Worm (Caenorhabditis elegans) whole organism, young adult: Measurements from ENCODE around the gene Y75B12B.11.

Experiments used
- B0035.1 ChIP-seq: sonication (generic microtip); optimal IDR thresholded peaks from 2 replicates; lab custom pipeline; 2016; ENCODE audit warnings: missing genetic modification characterization, mild to moderate bottlenecking, missing compliant biosample characterization, missing genotype, missing genetic modification reagents
- B0261.1 ChIP-seq: sonication (generic microtip); optimal IDR thresholded peaks from 2 replicates; lab custom pipeline; 2016; ENCODE audit warnings: mild to moderate bottlenecking, missing genetic modification characterization, moderate library complexity, missing compliant biosample characterization
- D2030.7 ChIP-seq: fragments of 200-800 bp; sonication (Bioruptor generic); IDR thresholded peaks from 2 replicates; pipeline ENCODE4 v1.3.6; 2022; ENCODE audit warnings: missing genetic modification reagents, missing genetic modification characterization, missing compliant biosample characterization
- F23B12.7 ChIP-seq: sonication (generic microtip); optimal IDR thresholded peaks from 2 replicates; lab custom pipeline; 2017; ENCODE audit warnings: missing genetic modification characterization, mild to moderate bottlenecking, missing compliant biosample characterization, antibody characterized with exemption, moderate library complexity; ENCODE audit not compliant: insufficient read depth
- F33H1.4 ChIP-seq: fragments of 200-800 bp; sonication (Bioruptor generic); IDR thresholded peaks from 2 replicates; pipeline ENCODE4 v1.3.6; 2022; ENCODE audit warnings: missing genetic modification reagents, missing genetic modification characterization, missing compliant biosample characterization
- F37B4.10 ChIP-seq: fragments of 200-800 bp; sonication (Bioruptor generic); IDR thresholded peaks from 2 replicates; pipeline ENCODE4 v1.3.6; 2022; ENCODE audit warnings: missing genetic modification characterization, missing compliant biosample characterization
- F39B2.1 ChIP-seq: fragments of 200-800 bp; sonication (Bioruptor generic); IDR thresholded peaks from 2 replicates; pipeline ENCODE4 v1.3.6; 2022; ENCODE audit warnings: missing genetic modification reagents, missing genetic modification characterization, missing compliant biosample characterization
- K12H6.12 ChIP-seq: fragments of 200-800 bp; sonication (Bioruptor generic); optimal IDR thresholded peaks from 2 replicates; lab custom pipeline; 2018; ENCODE audit warnings: mild to moderate bottlenecking, missing genetic modification characterization, missing compliant biosample characterization
- T26A5.8 ChIP-seq: sonication (generic microtip); optimal IDR thresholded peaks from 2 replicates; lab custom pipeline; 2016; ENCODE audit warnings: missing genetic modification characterization, missing compliant biosample characterization
- Y53G8AR.9 ChIP-seq: fragments of 200-800 bp; sonication (Bioruptor generic); conservative IDR thresholded peaks from 2 replicates; pipeline ENCODE4 v1.3.6; 2022; ENCODE audit warnings: missing genetic modification reagents, missing genetic modification characterization, missing compliant biosample characterization
- Y95B8A.8 ChIP-seq: fragments of 200-800 bp; sonication (Bioruptor generic); IDR thresholded peaks from 2 replicates; pipeline ENCODE4 v1.3.6; 2022; ENCODE audit warnings: missing genetic modification reagents, missing genetic modification characterization, missing compliant biosample characterization
- aptf-2 ChIP-seq: fragments of 200-800 bp; sonication (Bioruptor generic); conservative IDR thresholded peaks from 2 replicates; pipeline ENCODE4 v1.3.6; 2022; ENCODE audit warnings: missing genetic modification reagents, missing genetic modification characterization, missing compliant biosample characterization
- athp-1 ChIP-seq: sonication (generic microtip); optimal IDR thresholded peaks from 2 replicates; lab custom pipeline; 2017; ENCODE audit warnings: mild to moderate bottlenecking, missing genetic modification characterization, missing compliant biosample characterization
- attf-3 ChIP-seq: fragments of 200-800 bp; sonication (Bioruptor generic); conservative IDR thresholded peaks from 2 replicates; pipeline ENCODE4 v1.3.6; 2022; ENCODE audit warnings: missing genetic modification reagents, missing genetic modification characterization, missing compliant biosample characterization
- attf-5 ChIP-seq: fragments of 200-800 bp; sonication (Bioruptor generic); optimal IDR thresholded peaks from 2 replicates; lab custom pipeline; 2018; ENCODE audit warnings: mild to moderate bottlenecking, missing genetic modification characterization, missing compliant biosample characterization
- ceh-100 ChIP-seq: fragments of 200-800 bp; sonication (Bioruptor generic); IDR thresholded peaks from 2 replicates; pipeline ENCODE4 v1.3.6; 2022; ENCODE audit warnings: missing genetic modification reagents, missing genetic modification characterization, missing compliant biosample characterization
- die-1 ChIP-seq: sonication (generic microtip); optimal IDR thresholded peaks from 2 replicates; lab custom pipeline; 2016; ENCODE audit warnings: missing genotype, mild to moderate bottlenecking, missing genetic modification characterization, missing compliant biosample characterization
- dpl-1 ChIP-seq: fragments of 150-350 bp; optimal IDR thresholded peaks from 2 replicates; lab custom pipeline; 2014; ENCODE audit warnings: missing biosample characterization, missing genetic modification reagents, missing genetic modification characterization
- efl-1 ChIP-seq: fragments of 150-350 bp; optimal IDR thresholded peaks from 2 replicates; lab custom pipeline; 2014; ENCODE audit warnings: missing biosample characterization, missing genetic modification reagents, missing genetic modification characterization
- egl-18 ChIP-seq: fragments of 200-800 bp; sonication (Bioruptor generic); IDR thresholded peaks from 2 replicates; pipeline ENCODE4 v1.3.6; 2022; ENCODE audit warnings: missing genetic modification reagents, missing genetic modification characterization, missing compliant biosample characterization
- ekl-4 ChIP-seq: fragments of 200-800 bp; sonication (Bioruptor generic); IDR thresholded peaks from 2 replicates; pipeline ENCODE4 v1.3.6; 2022; ENCODE audit warnings: missing genetic modification reagents, missing genetic modification characterization, missing compliant biosample characterization
- fkh-3 ChIP-seq: sonication (generic microtip); optimal IDR thresholded peaks from 2 replicates; lab custom pipeline; 2016; ENCODE audit warnings: mild to moderate bottlenecking, missing genetic modification characterization, missing compliant biosample characterization
- him-1 ChIP-seq: sonication (generic microtip); optimal IDR thresholded peaks from 2 replicates; lab custom pipeline; 2016; ENCODE audit warnings: missing genotype, missing genetic modification reagents, missing genetic modification characterization, missing compliant biosample characterization
- hmg-1.2 ChIP-seq: fragments of 200-800 bp; sonication (Bioruptor generic); IDR thresholded peaks from 2 replicates; pipeline ENCODE4 v1.3.6; 2022; ENCODE audit warnings: missing genetic modification reagents, missing genetic modification characterization, missing compliant biosample characterization
- hsf-1 ChIP-seq: fragments of 200-800 bp; sonication (Bioruptor generic); IDR thresholded peaks from 2 replicates; pipeline ENCODE4 v1.3.6; 2022; ENCODE audit warnings: missing genetic modification reagents, missing genetic modification characterization, missing compliant biosample characterization
- lag-1 ChIP-seq: fragments of 200-800 bp; sonication (Bioruptor generic); IDR thresholded peaks from 2 replicates; pipeline ENCODE4 v1.3.6; 2022; ENCODE audit warnings: missing genetic modification reagents, missing genetic modification characterization, missing compliant biosample characterization
- let-526 ChIP-seq: fragments of 200-800 bp; sonication (Bioruptor generic); IDR thresholded peaks from 2 replicates; pipeline ENCODE4 v1.3.6; 2022; ENCODE audit warnings: missing genetic modification reagents, missing genetic modification characterization, missing compliant biosample characterization
- lin-26 ChIP-seq: fragments of 200-800 bp; sonication (Bioruptor generic); IDR thresholded peaks from 2 replicates; pipeline ENCODE4 v1.3.6; 2022; ENCODE audit warnings: missing genetic modification reagents, missing genetic modification characterization, missing compliant biosample characterization
- lsl-1 ChIP-seq: fragments of 200-800 bp; sonication (Bioruptor generic); optimal IDR thresholded peaks from 2 replicates; lab custom pipeline; 2018; ENCODE audit warnings: mild to moderate bottlenecking, missing genetic modification characterization, moderate library complexity, missing compliant biosample characterization
- lsy-27 ChIP-seq: sonication (generic microtip); optimal IDR thresholded peaks from 2 replicates; lab custom pipeline; 2017; ENCODE audit warnings: missing genetic modification characterization, mild to moderate bottlenecking, missing compliant biosample characterization, antibody characterized with exemption, missing genotype, borderline replicate concordance; ENCODE audit not compliant: insufficient read depth
- madf-10 ChIP-seq: sonication (generic microtip); optimal IDR thresholded peaks from 2 replicates; lab custom pipeline; 2016; ENCODE audit warnings: mild to moderate bottlenecking, missing genetic modification characterization, missing compliant biosample characterization
- madf-3 ChIP-seq: fragments of 200-800 bp; sonication (Bioruptor generic); IDR thresholded peaks from 2 replicates; pipeline ENCODE4 v1.3.6; 2022; ENCODE audit warnings: missing genetic modification reagents, missing genetic modification characterization, missing compliant biosample characterization
- mcd-1 ChIP-seq: fragments of 200-800 bp; sonication (Bioruptor generic); IDR thresholded peaks from 2 replicates; pipeline ENCODE4 v1.3.6; 2022; ENCODE audit warnings: missing genetic modification reagents, missing genetic modification characterization, missing compliant biosample characterization
- mel-28 ChIP-seq: sonication (generic microtip); optimal IDR thresholded peaks from 2 replicates; lab custom pipeline; 2016; ENCODE audit warnings: borderline replicate concordance, mild to moderate bottlenecking, missing genetic modification characterization, missing compliant biosample characterization
- nhr-27 ChIP-seq: fragments of 200-800 bp; sonication (Bioruptor generic); optimal IDR thresholded peaks from 2 replicates; lab custom pipeline; 2018; ENCODE audit warnings: mild to moderate bottlenecking, missing genetic modification characterization, moderate library complexity, missing compliant biosample characterization
- nhr-90 ChIP-seq: sonication (generic microtip); optimal IDR thresholded peaks from 2 replicates; lab custom pipeline; 2016; ENCODE audit warnings: missing genotype, mild to moderate bottlenecking, missing genetic modification characterization, missing compliant biosample characterization
- rpc-1 ChIP-seq, 2 experiments: fragments of 150-350 bp in 1 of 2; sonication (generic microtip) in 1 of 2; optimal IDR thresholded peaks; 2 replicates each; lab custom pipeline; 2014 to 2018; ENCODE audit warnings: missing biosample characterization in 1 of 2, missing genetic modification characterization in 1 of 2, missing genetic modification reagents in 1 of 2, missing genotype in 1 of 2
- sdz-38 ChIP-seq: sonication (generic microtip); optimal IDR thresholded peaks from 2 replicates; lab custom pipeline; 2016; ENCODE audit warnings: missing genotype, missing genetic modification characterization, missing compliant biosample characterization
- tbp1 ChIP-seq: fragments of 200-800 bp; sonication (Bioruptor generic); optimal IDR thresholded peaks from 2 replicates; lab custom pipeline; 2018; ENCODE audit warnings: mild to moderate bottlenecking, missing genetic modification characterization, missing compliant biosample characterization
- unc-62 ChIP-seq: fragments of 150-350 bp; optimal IDR thresholded peaks from 2 replicates; lab custom pipeline; 2014; ENCODE audit warnings: missing biosample characterization, missing genetic modification reagents, missing genetic modification characterization
- zim-3 ChIP-seq: sonication (generic microtip); optimal IDR thresholded peaks from 2 replicates; lab custom pipeline; 2017; ENCODE audit warnings: mild to moderate bottlenecking, missing genetic modification characterization, moderate library complexity, missing compliant biosample characterization
- ztf-22 ChIP-seq: fragments of 200-800 bp; sonication (Bioruptor generic); optimal IDR thresholded peaks from 2 replicates; lab custom pipeline; 2018; ENCODE audit warnings: mild to moderate bottlenecking, missing genetic modification characterization, moderate library complexity, missing compliant biosample characterization
- ztf-28 ChIP-seq: fragments of 200-800 bp; sonication (Bioruptor generic); IDR thresholded peaks from 2 replicates; pipeline ENCODE4 v1.3.6; 2022; ENCODE audit warnings: missing genetic modification reagents, missing genetic modification characterization, missing compliant biosample characterization
- ztf-6 ChIP-seq: fragments of 200-800 bp; sonication (Bioruptor generic); IDR thresholded peaks from 2 replicates; pipeline ENCODE4 v1.3.6; 2022; ENCODE audit warnings: missing genetic modification reagents, missing genetic modification characterization, missing compliant biosample characterization

The Y75B12B.11 gene

DNA sequence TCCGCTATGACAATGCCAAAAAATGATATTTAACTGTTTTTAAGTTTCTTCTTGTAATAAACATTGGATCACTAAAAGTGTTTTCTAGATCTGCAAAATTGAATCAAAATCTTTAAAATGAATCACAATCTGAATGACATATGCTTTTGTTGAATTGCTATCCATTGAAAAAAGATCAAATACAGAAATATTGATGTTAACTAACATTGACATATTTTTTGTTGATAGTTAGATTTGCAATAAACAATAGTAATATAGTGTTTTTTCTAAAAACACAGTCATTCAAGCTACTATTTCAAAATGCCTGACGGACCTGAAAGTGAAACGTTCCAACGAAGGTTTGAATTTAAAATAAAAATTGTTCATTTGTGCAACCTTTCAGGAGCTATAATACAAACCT lies 40.4 kb upstream of the Y75B12B.11 start, which contains the start of gene T09F5.2:
T09F5.2 (plus strand) TSS at position 301 of the 400 bp plus-strand sequence.
- no peak for TF ChIP-seq Y95B8A.8 (GFP tag; lab: Robert Waterston, UW)
- no peak for TF ChIP-seq F39B2.1 (GFP tag; lab: Robert Waterston, UW)
- no peak for TF ChIP-seq zim-3 (tag; lab: Kevin White, UChicago)
- no peak for TF ChIP-seq ekl-4
- no peak for TF ChIP-seq lsy-27 (tag; lab: Kevin White, UChicago)
- TF ChIP-seq Y53G8AR.9: no peak
- TF ChIP-seq lag-1 (GFP tag; lab: Robert Waterston, UW): no peak
- no peak for TF ChIP-seq hsf-1
- no peak for TF ChIP-seq T26A5.8 (tag; lab: Kevin White, UChicago)
- TF ChIP-seq, all 124 proteins: peak for 0

DNA sequence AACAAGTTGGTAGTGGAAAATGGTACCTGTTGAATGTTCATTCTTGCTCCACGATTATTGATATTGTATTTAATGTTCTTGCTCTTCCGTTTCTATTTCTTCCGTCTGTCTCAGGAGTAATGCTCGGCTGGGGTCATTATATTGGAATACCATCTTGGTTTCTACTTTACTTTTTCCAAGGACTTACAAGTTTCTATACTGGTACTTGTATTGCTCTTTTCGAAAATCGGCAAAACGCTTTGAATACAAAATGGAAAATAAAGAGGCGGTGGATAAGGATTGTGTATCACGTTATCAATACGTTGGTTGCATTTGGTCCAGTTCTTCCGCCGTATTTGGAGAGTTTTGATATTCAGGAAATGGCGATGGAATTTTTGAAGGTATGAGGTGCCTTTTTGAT lies 39.1 kb upstream of the Y75B12B.11 start:
- TF ChIP-seq mel-28 (tag; lab: Kevin White, UChicago) (no peak), efl-1 (GFP tag; lab: Kevin White, UChicago) (no peak), F37B4.10 (GFP tag; lab: Robert Waterston, UW) (no peak), madf-3 (GFP tag; lab: Robert Waterston, UW) (no peak), fkh-3 (tag; lab: Kevin White, UChicago) (no peak), K12H6.12 (tag; lab: Kevin White, UChicago) (no peak), ztf-22 (GFP tag; lab: Kevin White, UChicago) (no peak), tbp1 (no peak), athp-1 (tag; lab: Kevin White, UChicago) (no peak), lin-26 (no peak), B0035.1 (tag; lab: Kevin White, UChicago) (no peak), lsl-1 (no peak), let-526 (GFP tag; lab: Robert Waterston, UW) (no peak), attf-3 (GFP tag; lab: Robert Waterston, UW) (no peak), sdz-38 (tag; lab: Kevin White, UChicago) (no peak), dpl-1 (GFP tag; lab: Kevin White, UChicago) (no peak), mcd-1 (GFP tag; lab: Robert Waterston, UW) (no peak), aptf-2 (no peak)

DNA sequence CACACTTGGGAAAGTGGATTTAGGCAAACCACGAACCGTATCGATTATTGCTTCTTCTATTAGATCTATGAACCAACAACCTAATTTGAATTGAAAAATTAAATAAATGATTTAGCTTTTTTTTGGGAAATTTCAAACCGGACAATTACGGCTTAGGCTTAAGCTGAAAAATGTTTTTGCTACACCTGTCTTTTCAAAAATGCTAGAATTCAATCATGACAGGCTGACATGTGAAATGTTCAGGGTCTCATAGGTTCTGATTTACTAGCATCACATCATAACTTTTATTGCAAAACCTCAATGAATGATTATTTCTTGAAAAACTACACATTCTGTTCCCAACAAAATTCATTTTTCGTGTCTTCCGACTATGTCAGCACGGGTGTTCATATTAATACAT lies 37.8 kb upstream of the Y75B12B.11 start, which contains the start of gene srh-55:
srh-55 (plus strand) TSS at position 301 of the 400 bp plus-strand sequence.
- TF ChIP-seq egl-18 (no peak), unc-62 (GFP tag; lab: Kevin White, UChicago) (no peak)

DNA sequence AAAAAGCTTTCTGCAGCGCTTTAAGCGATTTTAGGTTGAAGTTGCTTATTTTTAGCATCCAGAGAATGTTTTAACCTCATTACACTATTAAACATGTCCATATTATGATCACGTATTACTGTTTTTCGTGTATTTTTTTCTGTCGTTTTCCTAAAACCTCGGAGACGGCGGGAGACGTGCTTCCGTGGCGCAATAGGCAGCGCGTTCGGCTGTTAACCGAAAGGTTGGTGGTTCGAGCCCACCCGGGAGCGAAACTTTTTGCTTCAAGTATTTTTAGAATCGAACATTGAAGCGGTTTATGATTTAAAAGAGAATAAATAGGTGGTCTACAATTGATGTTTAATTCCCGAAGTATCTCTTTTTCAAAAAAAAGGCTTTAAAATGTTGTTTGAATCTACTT lies 34.6 kb upstream of the Y75B12B.11 start:
- TF ChIP-seq F33H1.4 (GFP tag; lab: Robert Waterston, UW) (no peak), ztf-28 (GFP tag; lab: Robert Waterston, UW) (0 out of 2 replicates have a peak, but pooled peaks have one; percentile 53), madf-10 (tag; lab: Kevin White, UChicago) (no peak), Y53G8AR.9 (no peak), rpc-1 (optimal IDR thresholded peaks at IDR 0.05; lab: Kevin White, UChicago) (peak; percentile 55), rpc-1 (tag; optimal IDR thresholded peaks at IDR 0.05; lab: Kevin White, UChicago) (peak; percentile 79), him-1 (peak; percentile 78), nhr-27 (tag; lab: Kevin White, UChicago) (no peak), tbp1 (peak; percentile 87), attf-5 (GFP tag; lab: Kevin White, UChicago) (peak; percentile 38), ztf-6 (GFP tag; lab: Robert Waterston, UW) (no peak), nhr-90 (tag; lab: Kevin White, UChicago) (peak; percentile 17), ceh-100 (peak; percentile 25; the same call in 1 of the 2 replicates), B0261.1 (tag; lab: Kevin White, UChicago) (peak; percentile 78), ekl-4 (no peak), hmg-1.2 (GFP tag; lab: Robert Waterston, UW) (peak; percentile 62; the same call in 1 of the 2 replicates), D2030.7 (GFP tag; lab: Robert Waterston, UW) (peak; percentile 75), die-1 (tag; lab: Kevin White, UChicago) (peak; percentile 41), K12H6.12 (tag; lab: Kevin White, UChicago) (no peak), F23B12.7 (tag; lab: Kevin White, UChicago) (peak; percentile 77)
